Worm (Caenorhabditis elegans): ENCODE results near the gene F33A8.4.

Gene F33A8.4

DNA sequence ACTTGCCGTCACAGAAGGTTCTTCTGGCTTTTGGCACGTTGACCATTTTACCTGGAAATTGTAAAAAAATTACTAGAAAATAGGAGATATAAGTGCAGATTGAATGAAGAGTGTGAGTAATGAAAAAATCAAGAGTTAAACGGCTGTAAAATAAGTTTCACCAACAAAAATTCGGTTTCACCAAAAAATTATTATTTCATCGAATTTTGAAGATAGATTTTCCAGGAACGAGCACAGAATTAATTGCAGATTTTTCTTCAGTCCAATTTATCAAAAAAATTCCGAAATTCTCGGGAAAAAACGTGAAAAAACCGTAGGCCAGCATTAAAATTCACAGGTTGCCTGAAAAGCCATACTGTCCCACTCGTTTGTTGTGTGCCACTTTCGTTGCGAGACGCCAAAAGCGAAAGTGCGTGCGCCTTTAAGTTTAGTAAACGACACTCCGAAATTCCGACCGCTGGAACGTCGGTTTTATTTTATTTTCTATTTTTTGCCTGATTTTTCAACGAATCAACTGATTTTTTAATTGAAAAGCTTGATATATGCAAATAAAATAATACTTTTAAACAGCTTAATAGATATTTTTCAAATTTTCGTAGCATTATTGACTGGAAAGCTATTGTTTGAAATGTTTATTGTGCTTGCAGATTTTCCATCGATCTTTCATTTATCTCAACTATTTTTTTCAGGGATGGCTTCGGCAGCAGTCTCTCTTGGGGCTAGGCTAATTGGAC, 48.5 kb upstream of the F33A8.4 start, which contains the start of the genes rpl-36.A and nuo-1 (continued):
- TF ChIP-seq ama-1 (optimal IDR thresholded peaks at IDR 0.05) (peak; percentile 56), hlh-30 (tag; optimal IDR thresholded peaks at IDR 0.05; ENCODE audit: insufficient read depth) (peak; percentile 76), hmg-1.1 (GFP tag; IDR thresholded peaks at IDR 0.05) (peak; percentile 72), nhr-11 (tag; optimal IDR thresholded peaks at IDR 0.05) (peak; percentile 67), mes-2 (tag; optimal IDR thresholded peaks at IDR 0.05; ENCODE audit: poor library complexity, severe bottlenecking) (peak; percentile 86), F44E2.7 (GFP tag; IDR thresholded peaks at IDR 0.05) (no peak), dpl-1 (GFP tag; optimal IDR thresholded peaks at IDR 0.05) (peak; percentile 83), fkh-10 (GFP tag; optimal IDR thresholded peaks at IDR 0.05) (peak; percentile 1), mxl-3 (GFP tag; optimal IDR thresholded peaks at IDR 0.05) (peak; percentile 36), madf-9 (GFP tag; conservative IDR thresholded peaks at IDR 0.05) (no peak), lin-1 (GFP tag; IDR thresholded peaks at IDR 0.05) (no peak), T26A8.4 (GFP tag; IDR thresholded peaks at IDR 0.05) (no peak), mep-1 (tag; optimal IDR thresholded peaks at IDR 0.05) (peak; percentile 85), ZK546.5 (tag; optimal IDR thresholded peaks at IDR 0.05) (peak in 1 of 2 experiments; percentile 6), ces-1 (GFP tag; optimal IDR thresholded peaks at IDR 0.05) (no peak), Y48G9A.11 (GFP tag; IDR thresholded peaks at IDR 0.05) (peak; percentile 83), unc-130 (GFP tag; optimal IDR thresholded peaks at IDR 0.05) (peak; percentile 50), daf-12 (tag; optimal IDR thresholded peaks at IDR 0.05) (no peak), lin-13 (GFP tag; optimal IDR thresholded peaks at IDR 0.05) (peak; percentile 54), dmd-6 (GFP tag; IDR thresholded peaks at IDR 0.05) (peak; percentile 49)

DNA sequence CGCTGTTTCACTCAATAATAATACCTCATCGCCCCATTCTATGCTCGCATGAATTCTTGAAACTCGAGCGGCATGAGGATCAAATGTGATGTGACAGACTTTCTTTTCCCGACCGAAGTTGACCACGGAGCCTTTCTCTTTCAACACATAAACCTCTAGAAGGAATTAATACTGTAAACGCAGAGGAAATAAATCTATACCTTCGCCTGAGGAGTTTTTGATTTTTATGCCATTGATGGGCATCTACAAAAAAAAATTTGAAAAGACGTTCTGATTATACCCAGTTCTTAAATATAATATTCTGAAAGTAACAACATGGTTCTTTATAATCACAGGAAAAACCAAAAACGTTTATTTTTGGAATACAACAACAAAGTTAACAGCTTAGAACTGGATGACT, 47.4 kb upstream of the F33A8.4 start, which contains the start of gene nbs-1:
TSS of gene nbs-1 (minus strand) at position 246 of the 400 bp plus-strand sequence.
- TF ChIP-seq unc-62 (GFP tag; optimal IDR thresholded peaks at IDR 0.05 in 1 of 2) (no peak), unc-62 (tag; optimal IDR thresholded peaks at IDR 0.05) (no peak), Y48G9A.11 (GFP tag; IDR thresholded peaks at IDR 0.05) (0 out of 2 replicates have a peak, but pooled peaks have one; percentile 38), nhr-10 (tag; optimal IDR thresholded peaks at IDR 0.05) (no peak), ZK337.2 (GFP tag; IDR thresholded peaks at IDR 0.05) (no peak), T26A8.4 (GFP tag; IDR thresholded peaks at IDR 0.05) (no peak), snpc-1.2 (GFP tag; IDR thresholded peaks at IDR 0.05) (peak; percentile 54; the same call in 1 of the 2 replicates), daf-16 (GFP tag; optimal IDR thresholded peaks at IDR 0.05) (no peak), daf-16 (tag; optimal IDR thresholded peaks at IDR 0.05) (no peak), nhr-42 (GFP tag; IDR thresholded peaks at IDR 0.05) (no peak), lim-7 (GFP tag; IDR thresholded peaks at IDR 0.05) (no peak), F10B5.3 (tag; optimal IDR thresholded peaks at IDR 0.05) (no peak), snpc-4 (tag; optimal IDR thresholded peaks at IDR 0.05) (no peak), lin-13 (GFP tag; optimal IDR thresholded peaks at IDR 0.05) (no peak), T20F7.1 (GFP tag; optimal IDR thresholded peaks at IDR 0.05) (no peak), madf-9 (GFP tag; conservative IDR thresholded peaks at IDR 0.05) (no peak), duxl-1 (tag; optimal IDR thresholded peaks at IDR 0.05; ENCODE audit: poor library complexity) (no peak), ama-1 (optimal IDR thresholded peaks at IDR 0.05) (peak; percentile 14), ceh-20 (GFP tag; IDR thresholded peaks at IDR 0.05) (no peak), ceh-62 (tag; optimal IDR thresholded peaks at IDR 0.05) (no peak), lin-29 (GFP tag; IDR thresholded peaks at IDR 0.05) (no peak), mes-2 (tag; optimal IDR thresholded peaks at IDR 0.05; ENCODE audit: poor library complexity, severe bottlenecking) (peak; percentile 21), lin-38 (GFP tag; IDR thresholded peaks at IDR 0.05) (peak; percentile 49; the same call in 1 of the 2 replicates), nhr-25 (tag; optimal IDR thresholded peaks at IDR 0.05; ENCODE audit: borderline replicate concordance, insufficient read depth) (no peak), sdz-12 (GFP tag; optimal IDR thresholded peaks at IDR 0.05) (no peak), lin-39 (tag; optimal IDR thresholded peaks at IDR 0.05) (no peak), set-16 (GFP tag; IDR thresholded peaks at IDR 0.05) (no peak), hmg-1.1 (GFP tag; IDR thresholded peaks at IDR 0.05) (no peak), lsy-2 (tag; optimal IDR thresholded peaks at IDR 0.05) (peak in 1 of 2 experiments; percentile 29)
